Fruit fly (Drosophila melanogaster) S2 (cell line): ENCODE data around the gene bru2.

Source experiments
- CG8478 ChIP-seq: fragments of >200 bp; optimal IDR thresholded peaks from 2 replicates; lab custom pipeline; 2018
- CTCF ChIP-seq, 2 experiments: fragments of >200 bp; optimal IDR thresholded peaks; 2 replicates each; lab custom pipeline; 2018

- TF ChIP-seq CTCF (optimal IDR thresholded peaks at IDR 0.05; lab: Kevin White, UChicago) (no peak), CG8478 (no peak)
These were observed 4.5 kb downstream of the bru2 start for dm6 chr2L:12348407-12349091.
